Fruit fly (Drosophila melanogaster): ENCODE measurements around the gene Ptth.

Gene Ptth

DNA sequence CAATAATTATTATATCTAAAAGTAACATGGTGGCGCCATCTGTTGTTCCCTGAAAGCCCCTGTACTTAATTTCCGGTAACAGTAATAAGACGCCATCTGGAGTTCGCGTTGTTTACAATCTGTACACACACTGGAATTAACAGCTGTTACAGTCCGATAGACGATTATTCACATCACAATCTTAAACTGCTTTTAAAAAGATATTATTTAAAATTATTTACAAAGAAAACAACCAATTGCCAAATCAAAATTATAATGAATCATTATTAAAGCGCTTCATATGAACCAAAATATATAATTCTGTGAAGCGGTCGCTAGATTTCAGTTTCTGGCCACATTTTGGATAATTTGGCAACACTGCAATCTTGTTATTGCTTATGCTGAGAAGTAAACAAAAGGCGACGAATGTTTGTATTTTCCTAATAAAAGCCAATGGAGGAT lies 25.8 kb upstream of the Ptth start, which contains the start of gene CG13689:
Gene CG13689 (plus strand): TSS at position 375 of the 441 bp plus-strand sequence.
- peak; percentile 68 for TF ChIP-seq Hnf4 (GFP tag; optimal IDR thresholded peaks at IDR 0.05)
- peak; percentile 45 for TF ChIP-seq fru (GFP tag; optimal IDR thresholded peaks at IDR 0.05)
- no peak for TF ChIP-seq Dfd (GFP tag; optimal IDR thresholded peaks at IDR 0.05)
- peak; percentile 15 for TF ChIP-seq Hr83 (GFP tag; optimal IDR thresholded peaks at IDR 0.05; ENCODE audit: poor library complexity, severe bottlenecking)
- peak; percentile 38 for TF ChIP-seq dsf (GFP tag; optimal IDR thresholded peaks at IDR 0.05; ENCODE audit: borderline replicate concordance)
- no peak for TF ChIP-seq woc (GFP tag; optimal IDR thresholded peaks at IDR 0.05)
- peak; percentile 33 for TF ChIP-seq h (GFP tag; optimal IDR thresholded peaks at IDR 0.05)
- no peak for TF ChIP-seq Rel (GFP tag; optimal IDR thresholded peaks at IDR 0.05)
- no peak for TF ChIP-seq Rel (tag; optimal IDR thresholded peaks at IDR 0.05)
- peak; percentile 77 for TF ChIP-seq brk (GFP tag; optimal IDR thresholded peaks at IDR 0.05)
- peak; percentile 76 for TF ChIP-seq tai (GFP tag; optimal IDR thresholded peaks at IDR 0.05)
- peak; percentile 42 for TF ChIP-seq sv (GFP tag; optimal IDR thresholded peaks at IDR 0.05)
- TF ChIP-seq Dif (GFP tag; optimal IDR thresholded peaks at IDR 0.05; ENCODE audit: partially characterized antibody): no peak
- TF ChIP-seq br (GFP tag; optimal IDR thresholded peaks at IDR 0.05): peak; percentile 6
- no peak for TF ChIP-seq Myc (optimal IDR thresholded peaks at IDR 0.05)
- TF ChIP-seq rgr (GFP tag; optimal IDR thresholded peaks at IDR 0.05): peak; percentile 53
- TF ChIP-seq pan (optimal IDR thresholded peaks at IDR 0.05): no peak
- TF ChIP-seq GATAd (GFP tag; optimal IDR thresholded peaks at IDR 0.05): peak; percentile 27
- no peak for TF ChIP-seq lola (GFP tag; optimal IDR thresholded peaks at IDR 0.05)
- TF ChIP-seq Mio (GFP tag; optimal IDR thresholded peaks at IDR 0.05): no peak
- TF ChIP-seq dl (GFP tag; optimal IDR thresholded peaks at IDR 0.05; ENCODE audit: insufficient read depth in 1 of 2, partially characterized antibody in 2 of 2): no peak
- TF ChIP-seq Abd-B (GFP tag; optimal IDR thresholded peaks at IDR 0.05): no peak
- peak; percentile 34 for TF ChIP-seq psq (GFP tag; optimal IDR thresholded peaks at IDR 0.05)
- TF ChIP-seq jim (GFP tag; optimal IDR thresholded peaks at IDR 0.05): no peak
- no peak for TF ChIP-seq Hr78 (GFP tag; optimal IDR thresholded peaks at IDR 0.05)
- peak; percentile 54 for TF ChIP-seq HLH106 (tag; optimal IDR thresholded peaks at IDR 0.05)
- peak; percentile 17 for TF ChIP-seq CG9705 (GFP tag; optimal IDR thresholded peaks at IDR 0.05)
- peak; percentile 51 for TF ChIP-seq OdsH (GFP tag; optimal IDR thresholded peaks at IDR 0.05)
- no peak for TF ChIP-seq CG32264 (GFP tag; optimal IDR thresholded peaks at IDR 0.05)
- peak; percentile 25 for TF ChIP-seq dmrt93B (GFP tag; optimal IDR thresholded peaks at IDR 0.05)
- no peak for TF ChIP-seq CrebA (GFP tag; optimal IDR thresholded peaks at IDR 0.05; ENCODE audit: borderline replicate concordance)
- TF ChIP-seq Sp1 (GFP tag; optimal IDR thresholded peaks at IDR 0.05): no peak
- no peak for TF ChIP-seq usp (GFP tag; optimal IDR thresholded peaks at IDR 0.05)
- TF ChIP-seq foxo (GFP tag; optimal IDR thresholded peaks at IDR 0.05): peak in 1 of 2 experiments; percentile 59
- TF ChIP-seq N (GFP tag; optimal IDR thresholded peaks at IDR 0.05): no peak
- TF ChIP-seq ey (GFP tag; optimal IDR thresholded peaks at IDR 0.05): peak; percentile 12
- no peak for TF ChIP-seq sage (GFP tag; optimal IDR thresholded peaks at IDR 0.05)
- TF ChIP-seq Jra (GFP tag; optimal IDR thresholded peaks at IDR 0.05): peak; percentile 38
- no peak for TF ChIP-seq Vsx2 (GFP tag; optimal IDR thresholded peaks at IDR 0.05; ENCODE audit: partially characterized antibody)

DNA sequence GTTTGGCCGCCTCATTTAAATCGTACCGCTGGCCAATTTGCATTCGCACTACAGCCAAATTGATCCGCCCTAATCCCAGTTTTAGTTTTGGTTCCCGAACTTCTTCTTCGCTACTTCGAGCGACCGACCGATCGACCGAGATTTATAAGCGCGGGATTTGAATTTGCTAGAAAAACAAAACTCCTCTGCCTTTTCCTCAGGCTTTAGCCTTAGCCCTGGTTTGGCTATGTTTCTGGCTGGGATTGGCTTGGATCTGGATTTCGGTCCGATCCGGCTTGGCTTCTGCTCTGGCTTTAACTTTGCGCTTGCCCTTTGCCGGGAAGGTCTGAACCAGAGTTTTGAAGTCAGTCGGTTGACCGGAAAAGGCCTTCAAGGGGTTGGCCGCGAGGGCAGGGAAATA lies 25.2 kb upstream of the Ptth start:
- no peak for TF ChIP-seq usp (GFP tag; optimal IDR thresholded peaks at IDR 0.05)
- no peak for TF ChIP-seq sv (GFP tag; optimal IDR thresholded peaks at IDR 0.05)
- no peak for TF ChIP-seq Mio (GFP tag; optimal IDR thresholded peaks at IDR 0.05)
- no peak for TF ChIP-seq jim (GFP tag; optimal IDR thresholded peaks at IDR 0.05)
- no peak for TF ChIP-seq foxo (GFP tag; optimal IDR thresholded peaks at IDR 0.05)
- no peak for TF ChIP-seq Dfd (GFP tag; optimal IDR thresholded peaks at IDR 0.05)
- TF ChIP-seq Rel (GFP tag; optimal IDR thresholded peaks at IDR 0.05): no peak
- no peak for TF ChIP-seq Rel (tag; optimal IDR thresholded peaks at IDR 0.05)
- no peak for TF ChIP-seq Hr78 (GFP tag; optimal IDR thresholded peaks at IDR 0.05)
- TF ChIP-seq rgr (GFP tag; optimal IDR thresholded peaks at IDR 0.05): no peak
- no peak for TF ChIP-seq CrebA (GFP tag; optimal IDR thresholded peaks at IDR 0.05; ENCODE audit: borderline replicate concordance)
- no peak for TF ChIP-seq Vsx2 (GFP tag; optimal IDR thresholded peaks at IDR 0.05; ENCODE audit: partially characterized antibody)
- TF ChIP-seq Sp1 (GFP tag; optimal IDR thresholded peaks at IDR 0.05): no peak
- TF ChIP-seq dl (GFP tag; optimal IDR thresholded peaks at IDR 0.05; ENCODE audit: insufficient read depth in 1 of 2, partially characterized antibody in 2 of 2): no peak
- TF ChIP-seq lola (GFP tag; optimal IDR thresholded peaks at IDR 0.05): no peak
- no peak for TF ChIP-seq woc (GFP tag; optimal IDR thresholded peaks at IDR 0.05)
- TF ChIP-seq sage (GFP tag; optimal IDR thresholded peaks at IDR 0.05): no peak
- no peak for TF ChIP-seq N (GFP tag; optimal IDR thresholded peaks at IDR 0.05)
- no peak for TF ChIP-seq br (GFP tag; optimal IDR thresholded peaks at IDR 0.05)
- TF ChIP-seq dmrt93B (GFP tag; optimal IDR thresholded peaks at IDR 0.05): no peak
